Fruit fly (Drosophila melanogaster): Measurements from ENCODE around the gene RpS6.

RpS6 gene

DNA sequence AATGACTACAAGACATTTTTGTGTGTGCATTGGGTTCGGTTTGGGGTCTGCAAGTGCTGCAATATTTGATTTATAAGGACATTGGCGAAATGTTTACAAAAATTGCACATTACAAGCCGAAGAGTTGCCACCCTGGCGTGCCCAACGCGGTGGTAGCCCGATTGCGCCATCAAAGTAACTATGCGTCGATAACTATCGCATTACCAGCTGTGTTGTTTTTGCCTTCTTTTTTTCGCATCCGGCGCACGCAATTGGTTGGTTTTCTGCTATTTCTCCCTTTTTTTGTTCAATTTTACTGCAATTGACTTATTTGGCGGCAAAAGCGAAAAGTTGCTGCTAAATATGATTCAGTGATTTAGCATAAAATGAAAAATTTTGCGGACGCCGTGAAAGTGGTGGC is 33.5 kb upstream of the RpS6 start, which contains the start of gene RpS14b (continued):
- TF ChIP-seq CG7372 (GFP tag; IDR thresholded peaks at IDR 0.05) (peak; percentile 46; the same call in 1 of the 2 replicates), CG11723 (GFP tag; optimal IDR thresholded peaks at IDR 0.05) (peak; percentile 15), dmrt99B (tag; optimal IDR thresholded peaks at IDR 0.05) (peak; percentile 10), ems (GFP tag; optimal IDR thresholded peaks at IDR 0.05) (peak; percentile 41), CHES-1-like (GFP tag; optimal IDR thresholded peaks at IDR 0.05) (peak; percentile 77), ranshi (GFP tag; IDR thresholded peaks at IDR 0.05) (peak; percentile 74), CG17361 (GFP tag; IDR thresholded peaks at IDR 0.05) (peak; percentile 30; the same call in 1 of the 3 replicates), CG34422 (GFP tag; IDR thresholded peaks at IDR 0.05) (peak; percentile 86), CG13894 (tag; optimal IDR thresholded peaks at IDR 0.05) (peak; percentile 41), Hr39 (optimal IDR thresholded peaks at IDR 0.05) (no peak), amos (GFP tag; IDR thresholded peaks at IDR 0.05; ENCODE audit: partially characterized antibody) (peak; percentile 83), jumu (GFP tag; optimal IDR thresholded peaks at IDR 0.05) (no peak), grau (tag; optimal IDR thresholded peaks at IDR 0.05) (peak; percentile 36), pfk (GFP tag; optimal IDR thresholded peaks at IDR 0.05) (peak; percentile 63), NK7.1 (GFP tag; optimal IDR thresholded peaks at IDR 0.05) (peak; percentile 43), CG31224 (GFP tag; IDR thresholded peaks at IDR 0.05) (peak; percentile 47), wek (GFP tag; optimal IDR thresholded peaks at IDR 0.05) (peak; percentile 24), CG4282 (GFP tag; optimal IDR thresholded peaks at IDR 0.05) (peak; percentile 42), bbx (GFP tag; IDR thresholded peaks at IDR 0.05; ENCODE audit: partially characterized antibody) (peak; percentile 80), CG5180 (GFP tag; optimal IDR thresholded peaks at IDR 0.05) (no peak), CG12391 (tag; optimal IDR thresholded peaks at IDR 0.05) (peak; percentile 45), lmd (GFP tag; IDR thresholded peaks at IDR 0.05) (no peak; the same call in 1 of the 2 replicates), CG11456 (GFP tag; IDR thresholded peaks at IDR 0.05) (peak; percentile 80; the same call in 2 of the 3 replicates), CG34376 (GFP tag; optimal IDR thresholded peaks at IDR 0.05) (peak; percentile 79), CG13775 (GFP tag; optimal IDR thresholded peaks at IDR 0.05) (peak; percentile 82), CG6854 (GFP tag; optimal IDR thresholded peaks at IDR 0.05) (peak; percentile 32), klu (GFP tag; IDR thresholded peaks at IDR 0.05) (peak; percentile 23; the same call in 1 of the 2 replicates), h (optimal IDR thresholded peaks at IDR 0.05) (no peak), CG7357 (GFP tag; IDR thresholded peaks at IDR 0.05) (peak; percentile 25; the same call in 1 of the 3 replicates), CG34224 (GFP tag; IDR thresholded peaks at IDR 0.05; ENCODE audit: partially characterized antibody) (peak; percentile 76), CG33557 (GFP tag; optimal IDR thresholded peaks at IDR 0.05) (peak; percentile 21), kay (GFP tag; optimal IDR thresholded peaks at IDR 0.05) (no peak), CG43689 (GFP tag; IDR thresholded peaks at IDR 0.05) (peak; percentile 8; the same call in 1 of the 2 replicates), tx (GFP tag; optimal IDR thresholded peaks at IDR 0.05) (peak; percentile 1), CG6689 (GFP tag; IDR thresholded peaks at IDR 0.05) (no peak), Xbp1 (GFP tag; optimal IDR thresholded peaks at IDR 0.05) (peak; percentile 62), hb (GFP tag; IDR thresholded peaks at IDR 0.05; ENCODE audit: partially characterized antibody) (peak; percentile 41; the same call in 1 of the 3 replicates), NfI (GFP tag; optimal IDR thresholded peaks at IDR 0.05) (peak; percentile 85), Dek (tag; optimal IDR thresholded peaks at IDR 0.05) (peak; percentile 6), Elba2 (GFP tag; optimal IDR thresholded peaks at IDR 0.05) (no peak), so (GFP tag; IDR thresholded peaks at IDR 0.05) (peak; percentile 72; the same call in 1 of the 3 replicates), tio (GFP tag; optimal IDR thresholded peaks at IDR 0.05) (no peak), onecut (GFP tag; IDR thresholded peaks at IDR 0.05) (peak; percentile 69), scrt (GFP tag; optimal IDR thresholded peaks at IDR 0.05) (peak; percentile 51), Eip74EF (GFP tag; optimal IDR thresholded peaks at IDR 0.05) (no peak), CG11247 (GFP tag; IDR thresholded peaks at IDR 0.05) (peak; percentile 73), shn (GFP tag; optimal IDR thresholded peaks at IDR 0.05) (peak; percentile 40), CG16813 (GFP tag; IDR thresholded peaks at IDR 0.05; ENCODE audit: partially characterized antibody) (peak; percentile 78), CG8089 (GFP tag; optimal IDR thresholded peaks at IDR 0.05) (no peak), CG16863 (GFP tag; optimal IDR thresholded peaks at IDR 0.05) (peak; percentile 8), CG12299 (tag; optimal IDR thresholded peaks at IDR 0.05) (peak; percentile 38)

Data from whole organism, embryonic.